Fruit fly (Drosophila melanogaster): ENCODE measurements around the gene beag.

DNA sequence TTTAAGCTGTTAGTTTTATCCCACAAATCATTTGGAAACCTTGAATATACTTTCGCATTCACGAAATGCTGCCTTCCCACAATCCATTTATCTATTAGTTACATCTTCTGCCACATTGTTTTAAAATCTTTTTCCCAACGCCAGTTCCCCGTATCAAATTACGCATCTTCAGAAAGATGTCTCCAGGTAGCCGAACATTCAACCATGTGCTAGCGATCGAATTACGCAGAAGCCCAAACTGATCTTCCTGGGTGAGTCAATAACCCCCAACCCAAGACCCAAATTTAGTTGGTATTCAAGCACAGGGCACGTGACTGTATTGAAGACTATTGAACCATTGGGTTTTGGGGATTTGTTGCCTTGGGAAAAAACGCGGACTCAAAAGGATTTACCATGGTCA is 40.9 kb downstream of the beag start:
- TF ChIP-seq psq (optimal IDR thresholded peaks at IDR 0.05) (no peak), ttk (optimal IDR thresholded peaks at IDR 0.05) (no peak), Myc (optimal IDR thresholded peaks at IDR 0.05) (no peak), Sin3A (optimal IDR thresholded peaks at IDR 0.05) (no peak)
